Worm (Caenorhabditis elegans) whole organism, L4 larva: ENCODE data around the gene srbc-39.

Source experiments
- D1046.2 ChIP-seq: fragments of 200-800 bp; sonication (Bioruptor generic); IDR thresholded peaks from 2 replicates; pipeline ENCODE4 v1.3.6; 2022; ENCODE audit warnings: missing genetic modification characterization, missing compliant biosample characterization
- F10B5.3 ChIP-seq: sonication (generic microtip); optimal IDR thresholded peaks from 2 replicates; lab custom pipeline; 2016; ENCODE audit warnings: mild to moderate bottlenecking, missing genetic modification characterization, missing compliant biosample characterization
- F44E2.7 ChIP-seq: fragments of 200-800 bp; sonication (Bioruptor generic); IDR thresholded peaks from 2 replicates; pipeline ENCODE4 v2.1.2; 2022; ENCODE audit warnings: missing genetic modification characterization, missing compliant biosample characterization
- R02D3.7 ChIP-seq: fragments of 150-350 bp; sonication (generic microtip); optimal IDR thresholded peaks from 3 replicates; lab custom pipeline; 2014; ENCODE audit warnings: missing biosample characterization, missing genetic modification characterization
- T26A8.4 ChIP-seq: fragments of 200-800 bp; sonication (Bioruptor generic); IDR thresholded peaks from 2 replicates; pipeline ENCODE4 v1.3.6; 2022; ENCODE audit warnings: missing genetic modification characterization, missing compliant biosample characterization
- Y48G9A.11 ChIP-seq: fragments of 200-800 bp; sonication (Bioruptor generic); IDR thresholded peaks from 2 replicates; pipeline ENCODE4 v1.3.6; 2022; ENCODE audit warnings: missing genetic modification reagents, missing genetic modification characterization, missing compliant biosample characterization
- Y5F2A.4 ChIP-seq: fragments of 200-800 bp; sonication (Bioruptor generic); optimal IDR thresholded peaks from 2 replicates; lab custom pipeline; 2018; ENCODE audit warnings: mild to moderate bottlenecking, missing genetic modification characterization, missing compliant biosample characterization
- Y75B8A.6 ChIP-seq: fragments of 200-800 bp; sonication (Bioruptor generic); IDR thresholded peaks from 2 replicates; pipeline ENCODE4 v1.3.6; 2022; ENCODE audit warnings: missing genetic modification reagents, missing genetic modification characterization, missing compliant biosample characterization
- ZK337.2 ChIP-seq: fragments of 200-800 bp; sonication (Bioruptor generic); IDR thresholded peaks from 2 replicates; pipeline ENCODE4 v1.3.6; 2022; ENCODE audit warnings: missing genetic modification reagents, missing genetic modification characterization, missing compliant biosample characterization
- ZK546.5 ChIP-seq, 2 experiments: sonication (generic microtip); optimal IDR thresholded peaks; 2 replicates each; lab custom pipeline; 2017; ENCODE audit warnings: missing biosample characterization in 2 of 2, missing genetic modification characterization in 2 of 2
- aha-1 ChIP-seq: fragments of 150-350 bp; peaks from one replicate; lab custom pipeline; 2014; ENCODE audit warnings: missing biosample characterization, missing genetic modification characterization
- ama-1 ChIP-seq: fragments of 150-350 bp; optimal IDR thresholded peaks from 2 replicates; lab custom pipeline; 2014; ENCODE audit warnings: inconsistent platforms, mixed read lengths
- attf-4 ChIP-seq: sonication (generic microtip); optimal IDR thresholded peaks from 3 replicates; lab custom pipeline; 2017; ENCODE audit warnings: missing biosample characterization, missing genetic modification characterization
- ceh-20 ChIP-seq: fragments of 200-800 bp; sonication (Bioruptor generic); IDR thresholded peaks from 2 replicates; pipeline ENCODE4 v1.3.6; 2022; ENCODE audit warnings: missing genetic modification reagents, missing genetic modification characterization, missing compliant biosample characterization
- ceh-32 ChIP-seq: sonication (generic microtip); optimal IDR thresholded peaks from 2 replicates; lab custom pipeline; 2016; ENCODE audit warnings: mild to moderate bottlenecking, missing genetic modification characterization, missing compliant biosample characterization; ENCODE audit not compliant: poor library complexity
- ceh-62 ChIP-seq: sonication (generic microtip); optimal IDR thresholded peaks from 2 replicates; lab custom pipeline; 2017; ENCODE audit warnings: missing biosample characterization, missing genetic modification characterization
- ceh-82 ChIP-seq: sonication (generic microtip); optimal IDR thresholded peaks from 2 replicates; lab custom pipeline; 2017; ENCODE audit warnings: missing biosample characterization, missing genetic modification characterization
- ces-1 ChIP-seq: fragments of 150-350 bp; sonication (generic microtip); optimal IDR thresholded peaks from 4 replicates; lab custom pipeline; 2014; ENCODE audit warnings: missing biosample characterization, missing genetic modification reagents, missing genetic modification characterization
- cey-2 ChIP-seq: sonication (generic microtip); optimal IDR thresholded peaks from 3 replicates; lab custom pipeline; 2017; ENCODE audit warnings: missing genetic modification characterization, mild to moderate bottlenecking, missing compliant biosample characterization, antibody characterized with exemption, borderline replicate concordance; ENCODE audit not compliant: insufficient read depth
- dmd-6 ChIP-seq: fragments of 200-800 bp; sonication (Bioruptor generic); IDR thresholded peaks from 2 replicates; pipeline ENCODE4 v1.3.6; 2022; ENCODE audit warnings: missing genetic modification reagents, missing genetic modification characterization, missing compliant biosample characterization
- dmd-8 ChIP-seq: fragments of 200-800 bp; sonication (Bioruptor generic); IDR thresholded peaks from 2 replicates; pipeline ENCODE4 v1.3.6; 2022; ENCODE audit warnings: missing genetic modification characterization, missing compliant biosample characterization
- dpl-1 ChIP-seq: fragments of 150-350 bp; optimal IDR thresholded peaks from 2 replicates; lab custom pipeline; 2014; ENCODE audit warnings: missing biosample characterization, missing genetic modification reagents, missing genetic modification characterization
- egl-27 ChIP-seq: sonication (generic microtip); optimal IDR thresholded peaks from 3 replicates; lab custom pipeline; 2017; ENCODE audit warnings: missing biosample characterization, missing genetic modification reagents, missing genetic modification characterization
- fkh-10 ChIP-seq: fragments of 150-350 bp; optimal IDR thresholded peaks from 2 replicates; lab custom pipeline; 2014; ENCODE audit warnings: missing biosample characterization, missing genetic modification reagents, missing genetic modification characterization
- hif-1 ChIP-seq, 2 experiments: sonication (generic microtip); optimal IDR thresholded peaks; 2 replicates each; lab custom pipeline; 2016 to 2017; ENCODE audit warnings: missing compliant biosample characterization in 2 of 2, missing genetic modification characterization in 2 of 2, missing genetic modification reagents in 2 of 2, missing genotype in 2 of 2, mild to moderate bottlenecking in 1 of 2
- hlh-11 ChIP-seq: fragments of 200-800 bp; sonication (Bioruptor generic); optimal IDR thresholded peaks from 2 replicates; lab custom pipeline; 2018; ENCODE audit warnings: mild to moderate bottlenecking, missing genetic modification characterization, missing compliant biosample characterization
- lin-15B ChIP-seq: fragments of 150-350 bp; sonication (generic microtip); optimal IDR thresholded peaks from 3 replicates; lab custom pipeline; 2014; ENCODE audit warnings: missing biosample characterization, missing genetic modification characterization
- lin-29 ChIP-seq: fragments of 200-800 bp; sonication (Bioruptor generic); IDR thresholded peaks from 2 replicates; pipeline ENCODE4 v1.3.6; 2022; ENCODE audit warnings: missing genetic modification reagents, missing genetic modification characterization, missing compliant biosample characterization
- madf-5 ChIP-seq, 2 experiments: fragments of 200-800 bp; sonication (Bioruptor generic); IDR thresholded peaks; 2 replicates each; pipeline ENCODE4 v1.3.6; 2022; ENCODE audit warnings: missing compliant biosample characterization in 2 of 2, missing genetic modification characterization in 2 of 2
- madf-9 ChIP-seq: fragments of 200-800 bp; sonication (Bioruptor generic); conservative IDR thresholded peaks from 2 replicates; pipeline ENCODE4 v1.3.6; 2022; ENCODE audit warnings: missing genetic modification reagents, missing genetic modification characterization, missing compliant biosample characterization
- mes-2 ChIP-seq: sonication (generic microtip); optimal IDR thresholded peaks from 2 replicates; lab custom pipeline; 2016; ENCODE audit warnings: missing genotype, mild to moderate bottlenecking, missing genetic modification characterization, missing compliant biosample characterization; ENCODE audit not compliant: poor library complexity, severe bottlenecking
- mxl-3 ChIP-seq: fragments of 200-800 bp; sonication (Bioruptor generic); optimal IDR thresholded peaks from 2 replicates; lab custom pipeline; 2018; ENCODE audit warnings: mild to moderate bottlenecking, missing genetic modification characterization, missing compliant biosample characterization
- nhr-111 ChIP-seq: fragments of 200-800 bp; sonication (Bioruptor generic); optimal IDR thresholded peaks from 2 replicates; lab custom pipeline; 2018; ENCODE audit warnings: mild to moderate bottlenecking, missing genetic modification characterization, missing compliant biosample characterization
- nhr-237 ChIP-seq: sonication (generic microtip); optimal IDR thresholded peaks from 2 replicates; lab custom pipeline; 2017; ENCODE audit warnings: missing biosample characterization, missing genetic modification characterization
- nhr-48 ChIP-seq: sonication (generic microtip); optimal IDR thresholded peaks from 2 replicates; lab custom pipeline; 2016; ENCODE audit warnings: mild to moderate bottlenecking, missing genetic modification characterization, missing compliant biosample characterization
- nhr-6 ChIP-seq: fragments of 150-350 bp; optimal IDR thresholded peaks from 2 replicates; lab custom pipeline; 2014; ENCODE audit warnings: missing biosample characterization, missing genetic modification characterization
- nhr-77 ChIP-seq: fragments of 150-350 bp; optimal IDR thresholded peaks from 2 replicates; lab custom pipeline; 2014; ENCODE audit warnings: missing biosample characterization, missing genetic modification characterization
- pha-4 ChIP-seq, 2 experiments: fragments of 150-350 bp in 1 of 2; fragments of 200-800 bp in 1 of 2; sonication (Bioruptor generic) in 1 of 2; IDR thresholded peaks in 1 of 2; optimal IDR thresholded peaks in 1 of 2; 2 replicates each; pipeline versions ENCODE4 v1.3.6 to Lab custom; 2014 to 2022; ENCODE audit warnings: missing genetic modification characterization in 2 of 2, missing genetic modification reagents in 2 of 2, missing biosample characterization in 1 of 2, missing compliant biosample characterization in 1 of 2
- php-3 ChIP-seq: fragments of 200-800 bp; sonication (Bioruptor generic); IDR thresholded peaks from 2 replicates; pipeline ENCODE4 v1.3.6; 2022; ENCODE audit warnings: missing genetic modification reagents, missing genetic modification characterization, missing compliant biosample characterization
- pqm-1 ChIP-seq: sonication (generic microtip); optimal IDR thresholded peaks from 2 replicates; lab custom pipeline; 2017; ENCODE audit warnings: missing biosample characterization, missing genetic modification characterization
- snpc-1.2 ChIP-seq: fragments of 200-800 bp; sonication (Bioruptor generic); IDR thresholded peaks from 2 replicates; pipeline ENCODE4 v1.3.6; 2022; ENCODE audit warnings: missing genetic modification reagents, missing genetic modification characterization, missing compliant biosample characterization
- spr-3 ChIP-seq: fragments of 200-800 bp; sonication (Bioruptor generic); optimal IDR thresholded peaks from 2 replicates; lab custom pipeline; 2018; ENCODE audit warnings: mild to moderate bottlenecking, missing genetic modification characterization, missing compliant biosample characterization
- tra-1 ChIP-seq: fragments of 200-800 bp; sonication (Bioruptor generic); IDR thresholded peaks from 2 replicates; pipeline ENCODE4 v1.3.6; 2022; ENCODE audit warnings: missing genetic modification reagents, missing genetic modification characterization, missing compliant biosample characterization
- unc-130 ChIP-seq: sonication (generic microtip); optimal IDR thresholded peaks from 2 replicates; lab custom pipeline; 2016; ENCODE audit warnings: missing genetic modification reagents, missing genetic modification characterization, missing compliant biosample characterization
- unc-39 ChIP-seq: sonication (generic microtip); optimal IDR thresholded peaks from 2 replicates; lab custom pipeline; 2017; ENCODE audit warnings: missing biosample characterization, missing genetic modification characterization
- zfp-3 ChIP-seq: fragments of 200-800 bp; sonication (Bioruptor generic); conservative IDR thresholded peaks from 2 replicates; pipeline ENCODE4 v1.3.6; 2022; ENCODE audit warnings: missing genetic modification reagents, missing genetic modification characterization, missing compliant biosample characterization
- zip-11 ChIP-seq: fragments of 200-800 bp; sonication (Bioruptor generic); IDR thresholded peaks from 2 replicates; pipeline ENCODE4 v1.3.6; 2022; ENCODE audit warnings: missing genetic modification characterization, missing compliant biosample characterization
- zip-2 ChIP-seq: fragments of 150-350 bp; optimal IDR thresholded peaks from 2 replicates; lab custom pipeline; 2014; ENCODE audit warnings: missing biosample characterization, missing genetic modification characterization
- ztf-11 ChIP-seq: fragments of 150-350 bp; optimal IDR thresholded peaks from 2 replicates; lab custom pipeline; 2014; ENCODE audit warnings: missing biosample characterization, missing genetic modification characterization
- ztf-7 ChIP-seq: fragments of 150-350 bp; optimal IDR thresholded peaks from 2 replicates; lab custom pipeline; 2014; ENCODE audit warnings: missing biosample characterization, missing genetic modification characterization

The srbc-39 gene

ce11 chrV:724946-725806 is 16.3 kb downstream of the srbc-39 start (continued):
- TF ChIP-seq hlh-11 (tag; lab: Kevin White, UChicago) (no peak), nhr-6 (tag; lab: Kevin White, UChicago) (peak; percentile 49), zip-11 (GFP tag; lab: Robert Waterston, UW) (no peak), cey-2 (no peak), nhr-48 (tag; lab: Kevin White, UChicago) (no peak), nhr-237 (no peak), lin-15B (no peak), ZK337.2 (GFP tag; lab: Robert Waterston, UW) (no peak), ama-1 (lab: Kevin White, UChicago) (peak; percentile 96), nhr-111 (GFP tag; lab: Kevin White, UChicago) (no peak), Y48G9A.11 (GFP tag; lab: Robert Waterston, UW) (no peak), ZK546.5 (tag; optimal IDR thresholded peaks at IDR 0.05; lab: Kevin White, UChicago) (no peak), R02D3.7 (tag; lab: Kevin White, UChicago) (no peak), pqm-1 (tag; lab: Kevin White, UChicago) (no peak), egl-27 (tag; lab: Kevin White, UChicago) (no peak), unc-39 (tag; lab: Kevin White, UChicago) (no peak), D1046.2 (GFP tag; lab: Robert Waterston, UW) (no peak), ceh-62 (tag; lab: Kevin White, UChicago) (no peak), dmd-8 (GFP tag; lab: Robert Waterston, UW) (peak; percentile 65; the same call in 1 of the 2 replicates), aha-1 (tag; lab: Kevin White, UChicago) (peak; percentile 81), T26A8.4 (GFP tag; lab: Robert Waterston, UW) (peak; percentile 5), mes-2 (tag; lab: Kevin White, UChicago) (peak; percentile 62), ceh-82 (tag; lab: Kevin White, UChicago) (no peak), Y5F2A.4 (no peak), attf-4 (tag; lab: Kevin White, UChicago) (no peak), ztf-7 (no peak), pha-4 (GFP tag; IDR thresholded peaks at IDR 0.05; lab: Robert Waterston, UW) (no peak; the same call in 1 of the 2 replicates), pha-4 (tag; optimal IDR thresholded peaks at IDR 0.05; lab: Kevin White, UChicago) (no peak), lin-29 (GFP tag; lab: Robert Waterston, UW) (no peak), ceh-20 (GFP tag; lab: Robert Waterston, UW) (no peak), F44E2.7 (GFP tag; lab: Robert Waterston, UW) (0 out of 2 replicates have a peak, but pooled peaks have one; percentile 2), fkh-10 (no peak), tra-1 (no peak), dpl-1 (GFP tag; lab: Kevin White, UChicago) (no peak), zfp-3 (no peak; the same call in 1 of the 2 replicates), ceh-32 (tag; lab: Kevin White, UChicago) (no peak), ces-1 (no peak), madf-9 (GFP tag; lab: Robert Waterston, UW) (no peak), php-3 (GFP tag; lab: Robert Waterston, UW) (no peak), ztf-11 (tag; lab: Kevin White, UChicago) (no peak), dmd-6 (GFP tag; lab: Robert Waterston, UW) (no peak), F10B5.3 (tag; lab: Kevin White, UChicago) (no peak), madf-5 (GFP tag; IDR thresholded peaks at IDR 0.05; lab: Robert Waterston, UW) (no peak), unc-130 (no peak), mxl-3 (no peak), snpc-1.2 (GFP tag; lab: Robert Waterston, UW) (no peak), hif-1 (tag; optimal IDR thresholded peaks at IDR 0.05; lab: Kevin White, UChicago) (peak in 1 of 2 experiments; percentile 5), spr-3 (GFP tag; lab: Kevin White, UChicago) (no peak), Y75B8A.6 (GFP tag; lab: Robert Waterston, UW) (no peak), nhr-77 (tag; lab: Kevin White, UChicago) (no peak), zip-2 (no peak)
